Worm (Caenorhabditis elegans): ENCODE measurements around the gene C34F11.1.

C34F11.1 gene

ce11 chrII:5185955-5186539 is 26.7 kb upstream of the C34F11.1 start:
- TF ChIP-seq F13C5.2 (tag; optimal IDR thresholded peaks at IDR 0.05) = no peak

- TF ChIP-seq aly-1 (tag; optimal IDR thresholded peaks at IDR 0.05) (no peak), ceh-36 (tag; optimal IDR thresholded peaks at IDR 0.05) (no peak), flt-1 (GFP tag; IDR thresholded peaks at IDR 0.05) (no peak), pes-1 (GFP tag; IDR thresholded peaks at IDR 0.05) (no peak), scrt-1 (GFP tag; IDR thresholded peaks at IDR 0.05) (no peak), ceh-13 (GFP tag; optimal IDR thresholded peaks at IDR 0.05) (no peak), hnd-1 (tag; optimal IDR thresholded peaks at IDR 0.05) (no peak), ama-1 (optimal IDR thresholded peaks at IDR 0.05) (no peak), tra-4 (tag; optimal IDR thresholded peaks at IDR 0.05) (no peak), B0310.2 (tag; optimal IDR thresholded peaks at IDR 0.05) (no peak), F13C5.2 (tag; optimal IDR thresholded peaks at IDR 0.05) (no peak), sea-1 (GFP tag; conservative IDR thresholded peaks at IDR 0.05) (no peak), tbx-37 (GFP tag; conservative IDR thresholded peaks at IDR 0.05) (no peak), tbx-11 (GFP tag; IDR thresholded peaks at IDR 0.05) (no peak)
Observed at ce11 chrII:5186870-5187269, 25.9 kb upstream of the C34F11.1 start.

- TF ChIP-seq pes-1 (GFP tag; IDR thresholded peaks at IDR 0.05) (no peak), scrt-1 (GFP tag; IDR thresholded peaks at IDR 0.05) (no peak), F13C5.2 (tag; optimal IDR thresholded peaks at IDR 0.05) (no peak), ets-7 (tag; optimal IDR thresholded peaks at IDR 0.05) (no peak), sea-1 (GFP tag; conservative IDR thresholded peaks at IDR 0.05) (no peak), ceh-13 (GFP tag; optimal IDR thresholded peaks at IDR 0.05) (no peak), B0310.2 (tag; optimal IDR thresholded peaks at IDR 0.05) (no peak), tbx-11 (GFP tag; IDR thresholded peaks at IDR 0.05) (no peak)
Observed at ce11 chrII:5187469-5187868, 25.3 kb upstream of the C34F11.1 start, which contains the start of gene crh-2. Gene crh-2 (minus strand): TSS chrII:5187569.

- TF ChIP-seq scrt-1 (GFP tag; IDR thresholded peaks at IDR 0.05) (no peak), hnd-1 (tag; optimal IDR thresholded peaks at IDR 0.05) (no peak), ets-7 (tag; optimal IDR thresholded peaks at IDR 0.05) (no peak)
Observed at ce11 chrII:5187934-5188333, 24.8 kb upstream of the C34F11.1 start.

- TF ChIP-seq scrt-1 (GFP tag; IDR thresholded peaks at IDR 0.05) (no peak), tbx-11 (GFP tag; IDR thresholded peaks at IDR 0.05) (no peak), ceh-13 (GFP tag; optimal IDR thresholded peaks at IDR 0.05) (no peak), aly-1 (tag; optimal IDR thresholded peaks at IDR 0.05) (no peak), ceh-36 (tag; optimal IDR thresholded peaks at IDR 0.05) (no peak), B0310.2 (tag; optimal IDR thresholded peaks at IDR 0.05) (no peak), hnd-1 (tag; optimal IDR thresholded peaks at IDR 0.05) (no peak), F13C5.2 (tag; optimal IDR thresholded peaks at IDR 0.05) (no peak), hmbx-1 (tag; optimal IDR thresholded peaks at IDR 0.05) (no peak), sea-1 (GFP tag; conservative IDR thresholded peaks at IDR 0.05) (no peak)
Observed at ce11 chrII:5191766-5192165, 21.0 kb upstream of the C34F11.1 start.

- TF ChIP-seq ceh-36 (tag; optimal IDR thresholded peaks at IDR 0.05) (no peak), hmbx-1 (tag; optimal IDR thresholded peaks at IDR 0.05) (no peak), tbx-37 (GFP tag; conservative IDR thresholded peaks at IDR 0.05) (no peak), ama-1 (optimal IDR thresholded peaks at IDR 0.05) (no peak), ets-7 (tag; optimal IDR thresholded peaks at IDR 0.05) (no peak), ceh-13 (GFP tag; optimal IDR thresholded peaks at IDR 0.05) (no peak), B0310.2 (tag; optimal IDR thresholded peaks at IDR 0.05) (no peak)
Observed at ce11 chrII:5194066-5194465, 18.7 kb upstream of the C34F11.1 start, which contains the start of gene msp-49. Gene msp-49 (plus strand): TSS chrII:5194366.

- TF ChIP-seq B0310.2 (tag; optimal IDR thresholded peaks at IDR 0.05) = no peak
- TF ChIP-seq flt-1 (GFP tag; IDR thresholded peaks at IDR 0.05) = no peak
- no peak for TF ChIP-seq ceh-36 (tag; optimal IDR thresholded peaks at IDR 0.05)
- no peak for TF ChIP-seq sea-1 (GFP tag; conservative IDR thresholded peaks at IDR 0.05)
- no peak for TF ChIP-seq hmbx-1 (tag; optimal IDR thresholded peaks at IDR 0.05)
- TF ChIP-seq tra-4 (tag; optimal IDR thresholded peaks at IDR 0.05) = no peak
- TF ChIP-seq pes-1 (GFP tag; IDR thresholded peaks at IDR 0.05) = no peak
- no peak for TF ChIP-seq hnd-1 (tag; optimal IDR thresholded peaks at IDR 0.05)
- no peak for TF ChIP-seq ets-7 (tag; optimal IDR thresholded peaks at IDR 0.05)
- no peak for TF ChIP-seq hmg-4 (GFP tag; optimal IDR thresholded peaks at IDR 0.05)
- TF ChIP-seq scrt-1 (GFP tag; IDR thresholded peaks at IDR 0.05) = no peak
- TF ChIP-seq tbx-11 (GFP tag; IDR thresholded peaks at IDR 0.05) = no peak
- no peak for TF ChIP-seq ama-1 (optimal IDR thresholded peaks at IDR 0.05)
- TF ChIP-seq aly-1 (tag; optimal IDR thresholded peaks at IDR 0.05) = no peak
- TF ChIP-seq F13C5.2 (tag; optimal IDR thresholded peaks at IDR 0.05) = no peak
- no peak for TF ChIP-seq tbx-37 (GFP tag; conservative IDR thresholded peaks at IDR 0.05)
- no peak for TF ChIP-seq ceh-13 (GFP tag; optimal IDR thresholded peaks at IDR 0.05)
Observed at ce11 chrII:5195504-5195903, 17.3 kb upstream of the C34F11.1 start, which contains the start of gene C34F11.5. Gene C34F11.5 (plus strand): TSS chrII:5195804.

ce11 chrII:5199497-5199896 is 13.3 kb upstream of the C34F11.1 start, which contains the start of gene msp-50:
Gene msp-50 (plus strand): TSS chrII:5199797.
- TF ChIP-seq hmg-4 (GFP tag; optimal IDR thresholded peaks at IDR 0.05) (no peak), hmbx-1 (tag; optimal IDR thresholded peaks at IDR 0.05) (no peak), ets-7 (tag; optimal IDR thresholded peaks at IDR 0.05) (no peak), aly-1 (tag; optimal IDR thresholded peaks at IDR 0.05) (no peak), tbx-11 (GFP tag; IDR thresholded peaks at IDR 0.05) (no peak), ama-1 (optimal IDR thresholded peaks at IDR 0.05) (no peak), pes-1 (GFP tag; IDR thresholded peaks at IDR 0.05) (no peak), ceh-13 (GFP tag; optimal IDR thresholded peaks at IDR 0.05) (no peak), tbx-37 (GFP tag; conservative IDR thresholded peaks at IDR 0.05) (no peak), ceh-36 (tag; optimal IDR thresholded peaks at IDR 0.05) (no peak), F13C5.2 (tag; optimal IDR thresholded peaks at IDR 0.05) (no peak)

All from whole organism, early embryonic.